Fruit fly (Drosophila melanogaster) whole organism, prepupa: ENCODE measurements around the gene Dhc93AB.

Source experiments
- Sox102F ChIP-seq: fragments of 200-800 bp; sonication (Bioruptor generic); optimal IDR thresholded peaks from 2 replicates; lab custom pipeline; 2016; ENCODE audit warnings: missing biosample characterization, mild to moderate bottlenecking, missing genetic modification characterization
- fd59A ChIP-seq: fragments of 200-800 bp; sonication (Bioruptor generic); optimal IDR thresholded peaks from 2 replicates; lab custom pipeline; 2017; ENCODE audit warnings: missing biosample characterization, mild to moderate bottlenecking, missing genetic modification characterization, missing genetic modification reagents

DNA sequence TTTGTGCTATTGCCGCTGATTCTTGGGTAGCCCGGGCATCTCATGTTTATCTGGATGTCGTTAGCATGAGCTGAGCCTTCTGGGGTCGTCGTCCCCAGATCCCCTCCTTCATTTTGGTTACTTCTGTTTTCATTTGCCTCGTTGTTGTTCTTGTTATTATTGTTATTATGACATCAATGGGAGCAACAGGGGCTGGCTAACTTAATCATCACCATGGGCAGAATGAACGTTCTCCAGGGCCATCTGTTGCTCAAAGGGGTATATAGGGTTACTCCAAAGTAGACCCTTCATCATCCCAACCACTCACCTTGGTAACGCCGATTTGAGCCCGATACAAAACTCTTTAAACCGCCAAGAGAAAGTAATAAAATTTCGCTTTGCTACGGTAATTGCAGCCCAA lies 44.0 kb downstream of the Dhc93AB start:
- no peak for TF ChIP-seq Sox102F (GFP tag; lab: Kevin White, UChicago)
- TF ChIP-seq fd59A (GFP tag; lab: Kevin White, UChicago), result no peak
